Worm (Caenorhabditis elegans): Measurements from ENCODE around the gene F58F12.3.

F58F12.3 gene

ce11 chrII:6358232-6358631 lies 32.9 kb downstream of the F58F12.3 start:
- TF ChIP-seq dmd-4 (tag; optimal IDR thresholded peaks at IDR 0.05; ENCODE audit: borderline replicate concordance) (no peak), eyg-1 (tag; optimal IDR thresholded peaks at IDR 0.05) (no peak), C38D4.7 (GFP tag; optimal IDR thresholded peaks at IDR 0.05) (no peak), hlh-15 (tag; optimal IDR thresholded peaks at IDR 0.05) (no peak), ceh-24 (tag; optimal IDR thresholded peaks at IDR 0.05) (no peak), ets-4 (tag; optimal IDR thresholded peaks at IDR 0.05) (no peak), che-1 (tag; optimal IDR thresholded peaks at IDR 0.05) (no peak), K02D7.2 (tag; optimal IDR thresholded peaks at IDR 0.05) (no peak), ahr-1 (tag; optimal IDR thresholded peaks at IDR 0.05) (no peak), rnt-1 (tag; optimal IDR thresholded peaks at IDR 0.05) (no peak), ztf-16 (tag; optimal IDR thresholded peaks at IDR 0.05) (no peak)

DNA sequence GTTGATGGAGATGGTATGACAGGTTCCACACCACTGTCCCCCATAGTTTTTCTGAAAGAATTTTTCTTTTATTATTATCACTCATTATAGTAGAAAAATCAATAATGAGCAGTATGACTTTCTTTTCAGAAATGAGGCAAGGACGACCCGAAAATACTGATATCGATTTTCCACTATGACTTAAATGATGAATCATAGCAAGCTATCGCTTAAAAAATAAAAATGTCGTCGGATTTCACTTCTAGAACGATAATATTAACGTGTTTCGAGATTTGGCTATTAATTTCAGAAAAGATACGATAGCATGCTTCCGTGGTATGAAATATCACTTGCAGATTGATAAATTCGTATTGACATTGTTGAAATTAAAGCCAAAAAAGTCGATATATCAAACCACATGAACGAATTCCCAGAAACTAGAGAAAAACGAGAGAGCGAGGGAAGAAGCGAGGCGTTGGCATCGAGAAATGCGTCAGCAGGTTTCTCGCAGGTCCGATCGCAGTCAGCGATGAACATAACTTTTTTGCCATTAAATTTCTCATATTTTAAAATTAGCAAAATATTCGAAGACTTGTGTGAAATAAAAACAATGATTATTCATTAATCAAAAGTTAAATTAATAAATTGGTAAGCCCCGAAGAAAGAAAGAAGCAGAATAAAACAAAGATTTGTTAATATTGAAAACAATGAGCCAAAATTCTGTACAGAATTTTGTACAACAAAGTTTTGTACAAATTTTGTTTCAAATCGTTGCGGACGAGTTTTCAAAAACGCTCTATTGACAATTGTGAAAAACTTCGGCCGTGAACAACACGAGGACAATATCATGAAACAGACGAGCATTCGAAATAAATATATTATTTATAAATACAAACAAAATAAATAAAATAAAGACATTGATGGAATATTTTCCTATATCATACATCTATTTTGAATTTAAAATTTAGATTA lies 35.4 kb downstream of the F58F12.3 start, which contains the start of gene C32D5.11:
Gene C32D5.11 (minus strand): TSS at position 51 of the 951 bp plus-strand sequence.
- no peak for TF ChIP-seq madf-2 (tag; optimal IDR thresholded peaks at IDR 0.05)
- TF ChIP-seq zip-5 (tag; optimal IDR thresholded peaks at IDR 0.05), result no peak
- TF ChIP-seq K02D7.2 (tag; optimal IDR thresholded peaks at IDR 0.05), result no peak
- peak; percentile 20 for TF ChIP-seq elt-2 (tag; optimal IDR thresholded peaks at IDR 0.05)
- TF ChIP-seq che-1 (tag; optimal IDR thresholded peaks at IDR 0.05), result no peak
- TF ChIP-seq hlh-30 (tag; optimal IDR thresholded peaks at IDR 0.05; ENCODE audit: insufficient read depth), result peak; percentile 38
- TF ChIP-seq ceh-18 (tag; optimal IDR thresholded peaks at IDR 0.05), result peak; percentile 42
- no peak for TF ChIP-seq unc-42 (tag; optimal IDR thresholded peaks at IDR 0.05)
- peak; percentile 25 for TF ChIP-seq ceh-31 (tag; optimal IDR thresholded peaks at IDR 0.05)
- peak; percentile 23 for TF ChIP-seq ref-2 (tag; optimal IDR thresholded peaks at IDR 0.05)
- TF ChIP-seq ceh-30 (tag; optimal IDR thresholded peaks at IDR 0.05), result no peak
- peak; percentile 55 for TF ChIP-seq pax-1 (tag; optimal IDR thresholded peaks at IDR 0.05)
- no peak for TF ChIP-seq hlh-15 (tag; optimal IDR thresholded peaks at IDR 0.05)
- TF ChIP-seq ceh-14 (tag; optimal IDR thresholded peaks at IDR 0.05), result peak; percentile 36
- TF ChIP-seq tbx-2 (tag; optimal IDR thresholded peaks at IDR 0.05), result peak; percentile 51
- peak; percentile 23 for TF ChIP-seq ceh-48 (tag; optimal IDR thresholded peaks at IDR 0.05)
- 0 out of 2 replicates have a peak, but pooled peaks have one; percentile 13 for TF ChIP-seq unc-3 (GFP tag; conservative IDR thresholded peaks at IDR 0.05)
- TF ChIP-seq unc-3 (tag; optimal IDR thresholded peaks at IDR 0.05), result no peak
- TF ChIP-seq nfya-1 (tag; optimal IDR thresholded peaks at IDR 0.05), result peak; percentile 47
- peak; percentile 32 for TF ChIP-seq ceh-34 (tag; optimal IDR thresholded peaks at IDR 0.05)
- TF ChIP-seq C38D4.7 (GFP tag; optimal IDR thresholded peaks at IDR 0.05), result no peak

- no peak for TF ChIP-seq ttx-3 (tag; optimal IDR thresholded peaks at IDR 0.05)
- TF ChIP-seq ceh-6 (GFP tag; optimal IDR thresholded peaks at IDR 0.05), result no peak
- no peak for TF ChIP-seq hlh-8 (tag; optimal IDR thresholded peaks at IDR 0.05)
- TF ChIP-seq ceh-2 (tag; optimal IDR thresholded peaks at IDR 0.05), result no peak
- no peak for TF ChIP-seq nfya-1 (tag; optimal IDR thresholded peaks at IDR 0.05)
- no peak for TF ChIP-seq fax-1 (tag; optimal IDR thresholded peaks at IDR 0.05)
- no peak for TF ChIP-seq hlh-6 (tag; optimal IDR thresholded peaks at IDR 0.05)
- no peak for TF ChIP-seq unc-3 (GFP tag; conservative IDR thresholded peaks at IDR 0.05)
- TF ChIP-seq unc-3 (tag; optimal IDR thresholded peaks at IDR 0.05), result no peak
- TF ChIP-seq tbx-2 (tag; optimal IDR thresholded peaks at IDR 0.05), result no peak
- TF ChIP-seq fkh-10 (GFP tag; optimal IDR thresholded peaks at IDR 0.05), result no peak
- no peak for TF ChIP-seq sox-4 (tag; optimal IDR thresholded peaks at IDR 0.05)
- no peak for TF ChIP-seq hlh-15 (tag; optimal IDR thresholded peaks at IDR 0.05)
- no peak for TF ChIP-seq syd-9 (tag; optimal IDR thresholded peaks at IDR 0.05)
- TF ChIP-seq K02D7.2 (tag; optimal IDR thresholded peaks at IDR 0.05), result no peak
- no peak for TF ChIP-seq C38D4.7 (GFP tag; optimal IDR thresholded peaks at IDR 0.05)
- TF ChIP-seq ahr-1 (tag; optimal IDR thresholded peaks at IDR 0.05), result no peak
- no peak for TF ChIP-seq ztf-16 (tag; optimal IDR thresholded peaks at IDR 0.05)
- TF ChIP-seq fkh-6 (tag; optimal IDR thresholded peaks at IDR 0.05), result no peak
- TF ChIP-seq lin-11 (tag; optimal IDR thresholded peaks at IDR 0.05), result no peak
These were observed 39.2 kb downstream of the F58F12.3 start, which contains the start of gene C32D5.10 for ce11 chrII:6351887-6352286. Gene C32D5.10, minus strand, starts transcription at chrII:6351987.

Data from whole organism, late embryonic.